Fruit fly (Drosophila melanogaster) whole organism, prepupa: Measurements from ENCODE around the gene Tace.

Source experiments
- Blimp-1 ChIP-seq: fragments of 200-800 bp; sonication (Bioruptor generic); optimal IDR thresholded peaks from 3 replicates; lab custom pipeline; 2017; ENCODE audit warnings: missing biosample characterization, missing genetic modification characterization, mild to moderate bottlenecking, moderate library complexity, missing genetic modification reagents
- CG10631 ChIP-seq: fragments of 200-800 bp; sonication (Bioruptor generic); optimal IDR thresholded peaks from 2 replicates; lab custom pipeline; 2016; ENCODE audit warnings: missing biosample characterization, missing genetic modification characterization
- CG10669 ChIP-seq: fragments of 200-800 bp; sonication (Bioruptor generic); optimal IDR thresholded peaks from 3 replicates; lab custom pipeline; 2018; ENCODE audit warnings: missing biosample characterization, mild to moderate bottlenecking, missing genetic modification characterization, moderate library complexity
- CG11294 ChIP-seq: fragments of 200-800 bp; sonication (Bioruptor generic); IDR thresholded peaks from 2 replicates; pipeline ENCODE4 v1.3.6; 2022; ENCODE audit warnings: missing biosample characterization, missing genetic modification characterization
- CG11902 ChIP-seq: fragments of 200-800 bp; sonication (Bioruptor generic); optimal IDR thresholded peaks from 3 replicates; lab custom pipeline; 2016; ENCODE audit warnings: missing biosample characterization, missing genetic modification characterization
- CG15336 ChIP-seq: fragments of 200-800 bp; sonication (Bioruptor generic); IDR thresholded peaks from 2 replicates; pipeline ENCODE4 v1.3.6; 2022; ENCODE audit warnings: missing biosample characterization, missing genetic modification characterization
- CG16779 ChIP-seq: fragments of 200-800 bp; sonication (Bioruptor generic); optimal IDR thresholded peaks from 3 replicates; lab custom pipeline; 2017; ENCODE audit warnings: missing biosample characterization, mild to moderate bottlenecking, missing genetic modification characterization
- CG3032 ChIP-seq: fragments of 200-800 bp; optimal IDR thresholded peaks from 2 replicates; lab custom pipeline; 2019; ENCODE audit warnings: missing biosample characterization, mild to moderate bottlenecking, missing genetic modification characterization, moderate library complexity
- CG32006 ChIP-seq: fragments of 200-800 bp; sonication (Bioruptor generic); optimal IDR thresholded peaks from 3 replicates; lab custom pipeline; 2017; ENCODE audit warnings: missing biosample characterization, mild to moderate bottlenecking, missing genetic modification characterization
- CG34406 ChIP-seq: fragments of 200-800 bp; sonication (Bioruptor generic); optimal IDR thresholded peaks from 3 replicates; lab custom pipeline; 2016; ENCODE audit warnings: missing biosample characterization, missing genetic modification characterization
- CG3919 ChIP-seq: fragments of 200-800 bp; sonication (Bioruptor generic); optimal IDR thresholded peaks from 3 replicates; lab custom pipeline; 2016; ENCODE audit warnings: missing biosample characterization, missing genetic modification characterization
- CG6163 ChIP-seq: fragments of 200-800 bp; sonication (Bioruptor generic); IDR thresholded peaks from 3 replicates; pipeline ENCODE4 v1.3.6; 2022; ENCODE audit warnings: missing biosample characterization, missing genetic modification characterization
- CG6276 ChIP-seq: fragments of 200-800 bp; sonication (Bioruptor generic); optimal IDR thresholded peaks from 2 replicates; lab custom pipeline; 2017; ENCODE audit warnings: missing biosample characterization, mild to moderate bottlenecking, missing genetic modification characterization
- CG6792 ChIP-seq: fragments of 200-800 bp; sonication (Bioruptor generic); optimal IDR thresholded peaks from 3 replicates; lab custom pipeline; 2016; ENCODE audit warnings: missing biosample characterization, missing genetic modification characterization
- CG6808 ChIP-seq: fragments of 200-800 bp; sonication (Bioruptor generic); optimal IDR thresholded peaks from 3 replicates; lab custom pipeline; 2017; ENCODE audit warnings: missing biosample characterization, missing genetic modification characterization, mild to moderate bottlenecking, moderate library complexity, missing genetic modification reagents
- CG6854 ChIP-seq: fragments of 200-800 bp; sonication (Bioruptor generic); optimal IDR thresholded peaks from 2 replicates; lab custom pipeline; 2017; ENCODE audit warnings: missing biosample characterization, mild to moderate bottlenecking, missing genetic modification characterization
- CG8119 ChIP-seq: fragments of 200-800 bp; sonication (Bioruptor generic); IDR thresholded peaks from 3 replicates; pipeline ENCODE4 v1.3.6; 2022; ENCODE audit warnings: missing biosample characterization, missing genetic modification characterization
- CG8319 ChIP-seq: fragments of 200-800 bp; sonication (Bioruptor generic); optimal IDR thresholded peaks from 3 replicates; lab custom pipeline; 2016; ENCODE audit warnings: missing biosample characterization, missing genetic modification characterization
- CG8632 ChIP-seq: fragments of 200-800 bp; sonication (Bioruptor generic); optimal IDR thresholded peaks from 3 replicates; lab custom pipeline; 2016; ENCODE audit warnings: missing biosample characterization, missing genetic modification characterization
- Eip75B ChIP-seq: fragments of 200-800 bp; sonication (Bioruptor generic); optimal IDR thresholded peaks from 3 replicates; lab custom pipeline; 2016; ENCODE audit warnings: missing biosample characterization, missing genetic modification characterization
- Eip78C ChIP-seq: fragments of 200-800 bp; sonication (Bioruptor generic); peaks from one replicate; lab custom pipeline; 2016; ENCODE audit warnings: missing biosample characterization, missing genetic modification characterization
- Ets21C ChIP-seq: fragments of 200-800 bp; sonication (Bioruptor generic); optimal IDR thresholded peaks from 3 replicates; lab custom pipeline; 2016; ENCODE audit warnings: missing biosample characterization, missing genetic modification characterization
- Ets96B ChIP-seq: fragments of 200-800 bp; optimal IDR thresholded peaks from 2 replicates; lab custom pipeline; 2019; ENCODE audit warnings: missing biosample characterization, mild to moderate bottlenecking, missing genetic modification characterization, moderate library complexity
- Hr38 ChIP-seq: sonication (Bioruptor generic); optimal IDR thresholded peaks from 2 replicates; lab custom pipeline; 2016; ENCODE audit warnings: missing biosample characterization, missing genetic modification characterization
- Lpt ChIP-seq: fragments of 200-800 bp; sonication (Bioruptor generic); optimal IDR thresholded peaks from 3 replicates; lab custom pipeline; 2016; ENCODE audit warnings: missing biosample characterization, missing genetic modification characterization
- OdsH ChIP-seq: fragments of 200-800 bp; sonication (Bioruptor generic); optimal IDR thresholded peaks from 3 replicates; lab custom pipeline; 2016; ENCODE audit warnings: missing biosample characterization, missing genetic modification characterization
- Sox102F ChIP-seq: fragments of 200-800 bp; sonication (Bioruptor generic); optimal IDR thresholded peaks from 2 replicates; lab custom pipeline; 2016; ENCODE audit warnings: missing biosample characterization, mild to moderate bottlenecking, missing genetic modification characterization
- Sox14 ChIP-seq: fragments of 200-800 bp; sonication (Bioruptor generic); optimal IDR thresholded peaks from 3 replicates; lab custom pipeline; 2016; ENCODE audit warnings: missing biosample characterization, missing genetic modification characterization
- achi ChIP-seq: fragments of 200-800 bp; sonication (Bioruptor generic); optimal IDR thresholded peaks from 3 replicates; lab custom pipeline; 2016; ENCODE audit warnings: missing biosample characterization, missing genetic modification characterization
- acj6 ChIP-seq: fragments of 200-800 bp; sonication (Bioruptor generic); optimal IDR thresholded peaks from 3 replicates; lab custom pipeline; 2016; ENCODE audit warnings: missing biosample characterization, missing genetic modification characterization
- dac ChIP-seq: fragments of 200-800 bp; sonication (Bioruptor generic); optimal IDR thresholded peaks from 2 replicates; lab custom pipeline; 2017; ENCODE audit warnings: missing biosample characterization, mild to moderate bottlenecking, missing genetic modification characterization
- dsx ChIP-seq: fragments of 200-800 bp; optimal IDR thresholded peaks from 3 replicates; lab custom pipeline; 2019; ENCODE audit warnings: missing biosample characterization, mild to moderate bottlenecking, missing genetic modification characterization, moderate library complexity; ENCODE audit not compliant: poor library complexity, severe bottlenecking
- eg ChIP-seq: fragments of 200-800 bp; sonication (Bioruptor generic); IDR thresholded peaks from 3 replicates; pipeline ENCODE4 v1.3.6; 2022; ENCODE audit warnings: missing biosample characterization, missing genetic modification characterization
- fd59A ChIP-seq: fragments of 200-800 bp; sonication (Bioruptor generic); optimal IDR thresholded peaks from 2 replicates; lab custom pipeline; 2017; ENCODE audit warnings: missing biosample characterization, mild to moderate bottlenecking, missing genetic modification characterization, missing genetic modification reagents
- fd85E ChIP-seq: fragments of 200-800 bp; sonication (Bioruptor generic); optimal IDR thresholded peaks from 3 replicates; lab custom pipeline; 2016; ENCODE audit warnings: missing biosample characterization, missing genetic modification characterization
- lz ChIP-seq: fragments of 200-800 bp; sonication (Bioruptor generic); optimal IDR thresholded peaks from 3 replicates; lab custom pipeline; 2016; ENCODE audit warnings: missing biosample characterization, missing genetic modification characterization
- net ChIP-seq: fragments of 200-800 bp; sonication (Bioruptor generic); optimal IDR thresholded peaks from 3 replicates; lab custom pipeline; 2016; ENCODE audit warnings: missing biosample characterization, missing genetic modification characterization
- ss ChIP-seq, 2 experiments: fragments of 200-800 bp; sonication (Bioruptor generic); optimal IDR thresholded peaks; 2 replicates in 1 of 2; 3 replicates in 1 of 2; lab custom pipeline; 2017 to 2018; ENCODE audit warnings: mild to moderate bottlenecking in 2 of 2, missing biosample characterization in 2 of 2, missing genetic modification characterization in 2 of 2, moderate library complexity in 1 of 2
- svp ChIP-seq: fragments of 200-800 bp; sonication (Bioruptor generic); peaks from one replicate; lab custom pipeline; 2016; ENCODE audit warnings: missing biosample characterization, missing genetic modification characterization
- topi ChIP-seq: fragments of 200-800 bp; sonication (Bioruptor generic); optimal IDR thresholded peaks from 3 replicates; lab custom pipeline; 2016; ENCODE audit warnings: missing biosample characterization, missing genetic modification characterization

Tace gene

DNA sequence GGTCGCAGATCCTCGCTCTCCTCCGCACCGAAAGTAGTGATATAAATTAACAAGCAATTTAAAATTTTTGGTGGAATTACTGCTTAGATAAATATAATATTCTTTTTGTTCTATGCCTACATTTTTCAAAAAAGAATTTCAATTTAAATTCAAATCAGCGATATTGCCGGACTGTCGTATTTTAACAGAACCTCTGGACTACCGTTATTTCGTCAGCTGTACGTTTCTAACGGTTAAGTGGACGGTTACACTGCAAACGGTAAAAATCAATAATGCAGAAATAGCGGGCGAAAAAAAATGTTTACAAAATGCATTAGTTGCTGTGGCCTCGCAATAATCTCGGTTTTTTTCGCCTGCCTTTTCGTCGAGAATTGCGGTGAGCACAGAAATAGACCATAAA, at the start of gene Tace:
Gene Tace (plus strand): TSS at position 245 of the 400 bp plus-strand sequence.
- no peak for TF ChIP-seq CG6276 (GFP tag; lab: Kevin White, UChicago)
- TF ChIP-seq CG6792, result no peak
- no peak for TF ChIP-seq ss (GFP tag; optimal IDR thresholded peaks at IDR 0.05; lab: Kevin White, UChicago)
- no peak for TF ChIP-seq Sox102F (GFP tag; lab: Kevin White, UChicago)
- TF ChIP-seq dac, result no peak
- no peak for TF ChIP-seq Ets96B (tag; lab: Kevin White, UChicago)
- TF ChIP-seq Eip75B (GFP tag; lab: Kevin White, UChicago), result no peak
- no peak for TF ChIP-seq CG15336 (GFP tag; lab: Robert Waterston, UW)
- no peak for TF ChIP-seq fd85E (GFP tag; lab: Kevin White, UChicago)
- no peak for TF ChIP-seq CG3032 (tag; lab: Kevin White, UChicago)
- TF ChIP-seq CG8632 (GFP tag; lab: Kevin White, UChicago), result no peak
- TF ChIP-seq OdsH (GFP tag; lab: Kevin White, UChicago), result no peak
- TF ChIP-seq topi, result no peak

- peak; percentile 49; the same call in 2 of the 3 replicates for TF ChIP-seq CG8119
- peak in 1 of 2 experiments; percentile 1 for TF ChIP-seq ss (GFP tag; optimal IDR thresholded peaks at IDR 0.05; lab: Kevin White, UChicago)
- TF ChIP-seq CG11294 (GFP tag; lab: Robert Waterston, UW), result no peak
- TF ChIP-seq CG15336 (GFP tag; lab: Robert Waterston, UW), result 0 out of 2 replicates have a peak, but pooled peaks have one; percentile 37
- TF ChIP-seq CG32006, result peak; percentile 35
- TF ChIP-seq CG6808 (GFP tag; lab: Kevin White, UChicago), result no peak
- TF ChIP-seq CG10669 (GFP tag; lab: Kevin White, UChicago), result peak; percentile 11
- 0 out of 3 replicates have a peak, but pooled peaks have one; percentile 44 for TF ChIP-seq eg (GFP tag; lab: Robert Waterston, UW)
- TF ChIP-seq CG6163, result peak; percentile 60; the same call in 2 of the 3 replicates
- TF ChIP-seq Eip78C (GFP tag; lab: Kevin White, UChicago), result peak; percentile 65
- peak; percentile 5 for TF ChIP-seq achi (GFP tag; lab: Kevin White, UChicago)
- TF ChIP-seq, all 60 proteins: peak for 9
Measured at dm6 chr3R:29959329-29959728, 41.0 kb upstream of the Tace start.

dm6 chr3R:29963102-29963501, 37.2 kb upstream of the Tace start:
- TF ChIP-seq CG6792 (no peak), achi (GFP tag; lab: Kevin White, UChicago) (no peak), Hr38 (GFP tag; lab: Kevin White, UChicago) (no peak), CG6276 (GFP tag; lab: Kevin White, UChicago) (no peak), Blimp-1 (peak; percentile 13), CG34406 (GFP tag; lab: Kevin White, UChicago) (no peak), OdsH (GFP tag; lab: Kevin White, UChicago) (no peak), dac (no peak), Eip78C (GFP tag; lab: Kevin White, UChicago) (no peak)
- TF ChIP-seq, all 60 proteins: peak for 1

- no peak for TF ChIP-seq CG10631 (GFP tag; lab: Kevin White, UChicago)
- TF ChIP-seq fd85E (GFP tag; lab: Kevin White, UChicago), result no peak
Measured at dm6 chr3R:29969347-29969746, 31.0 kb upstream of the Tace start, which contains the start of gene TkR99D. TSS of gene TkR99D (minus strand) at chr3R:29969447.

DNA sequence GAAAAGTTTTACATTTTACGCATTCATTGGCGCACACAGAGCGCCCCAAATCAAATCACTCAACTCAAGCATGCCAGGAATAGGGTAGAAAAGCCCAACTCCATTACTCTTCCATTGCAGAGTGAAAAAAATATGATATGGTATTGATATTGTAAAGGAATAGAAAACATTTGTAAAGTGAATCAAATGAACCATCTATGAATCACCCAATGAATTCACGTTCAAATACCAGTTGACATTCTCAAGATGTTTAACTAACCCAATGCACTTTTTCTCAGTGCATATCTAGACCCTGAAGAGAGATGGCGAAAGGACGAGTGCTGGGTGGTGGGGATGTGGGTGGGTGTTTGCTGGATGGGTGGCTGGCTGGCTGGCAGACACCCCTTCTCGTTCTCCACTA, 21.7 kb upstream of the Tace start:
- TF ChIP-seq achi (GFP tag; lab: Kevin White, UChicago), result no peak
- peak; percentile 10 for TF ChIP-seq CG32006
- peak; percentile 4 for TF ChIP-seq fd59A
- peak; percentile 26 for TF ChIP-seq acj6 (GFP tag; lab: Kevin White, UChicago)
- no peak for TF ChIP-seq CG6276 (GFP tag; lab: Kevin White, UChicago)
- no peak for TF ChIP-seq CG8632 (GFP tag; lab: Kevin White, UChicago)
- no peak for TF ChIP-seq Lpt (GFP tag; lab: Kevin White, UChicago)
- TF ChIP-seq Eip78C (GFP tag; lab: Kevin White, UChicago), result peak; percentile 69
- TF ChIP-seq CG10669 (GFP tag; lab: Kevin White, UChicago), result peak; percentile 27
- no peak for TF ChIP-seq CG11902 (GFP tag; lab: Kevin White, UChicago)
- TF ChIP-seq lz (GFP tag; lab: Kevin White, UChicago), result no peak
- peak; percentile 30 for TF ChIP-seq Ets96B (tag; lab: Kevin White, UChicago)
- TF ChIP-seq net (GFP tag; lab: Kevin White, UChicago), result no peak
- peak; percentile 71 for TF ChIP-seq svp (GFP tag; lab: Kevin White, UChicago)
- no peak for TF ChIP-seq dsx (GFP tag; lab: Kevin White, UChicago)
- TF ChIP-seq dac, result no peak
- TF ChIP-seq Sox14 (GFP tag; lab: Kevin White, UChicago), result no peak
- TF ChIP-seq OdsH (GFP tag; lab: Kevin White, UChicago), result peak; percentile 20
- TF ChIP-seq Eip75B (GFP tag; lab: Kevin White, UChicago), result peak; percentile 1
- peak; percentile 49; the same call in 2 of the 3 replicates for TF ChIP-seq CG6163
- no peak for TF ChIP-seq CG11294 (GFP tag; lab: Robert Waterston, UW)
- TF ChIP-seq CG6854 (GFP tag; lab: Kevin White, UChicago), result no peak
- TF ChIP-seq CG3032 (tag; lab: Kevin White, UChicago), result no peak
- no peak for TF ChIP-seq CG16779 (tag; lab: Kevin White, UChicago)
- no peak for TF ChIP-seq Ets21C (GFP tag; lab: Kevin White, UChicago)
- TF ChIP-seq CG6792, result peak; percentile 4
- no peak for TF ChIP-seq CG8319 (GFP tag; lab: Kevin White, UChicago)
- peak; percentile 8 for TF ChIP-seq CG3919 (GFP tag; lab: Kevin White, UChicago)
